Fruit fly (Drosophila melanogaster) whole organism: Measurements from ENCODE around the gene ais.

Experiments used
- CG8478 ChIP-seq: fragments of >200 bp; optimal IDR thresholded peaks from 2 replicates; lab custom pipeline; 2018; ENCODE audit warnings: inconsistent platforms
- Dll ChIP-seq: fragments of >200 bp; optimal IDR thresholded peaks from 2 replicates; lab custom pipeline; 2017
- EcR ChIP-seq, 2 experiments: fragments of >200 bp; optimal IDR thresholded peaks; 2 replicates each; lab custom pipeline; 2017; ENCODE audit warnings: missing biosample characterization in 2 of 2, missing genetic modification characterization in 2 of 2, missing genetic modification reagents in 2 of 2
- pan ChIP-seq: fragments of >200 bp; optimal IDR thresholded peaks from 2 replicates; lab custom pipeline; 2017
- psq ChIP-seq: fragments of >200 bp; optimal IDR thresholded peaks from 2 replicates; lab custom pipeline; 2017
- usp ChIP-seq: fragments of >200 bp; optimal IDR thresholded peaks from 2 replicates; lab custom pipeline; 2017; ENCODE audit warnings: missing biosample characterization, missing genetic modification characterization, mixed read lengths

ais gene

dm6 chr3L:17817821-17818220 is 13.3 kb upstream of the ais start, which contains the start of gene Ir75a:
Ir75a (minus strand) TSS chr3L:17817921.
- TF ChIP-seq usp = no peak
- TF ChIP-seq psq = no peak
- no peak for TF ChIP-seq pan
- TF ChIP-seq Dll (lab: Kevin White, UChicago) = no peak
- no peak for TF ChIP-seq CG8478 (lab: Kevin White, UChicago)
- no peak for TF ChIP-seq EcR (GFP tag; optimal IDR thresholded peaks at IDR 0.05; lab: Kevin White, UChicago)

dm6 chr3L:17814036-17814435 is 9.5 kb upstream of the ais start, which contains the start of gene Cln3:
Cln3 (minus strand) TSS chr3L:17814119.
- TF ChIP-seq pan = no peak
- TF ChIP-seq psq = no peak

dm6 chr3L:17808597-17809213 is 4.2 kb upstream of the ais start, which contains the start of gene CG32191:
CG32191 (minus strand) TSS chr3L:17809146.
- TF ChIP-seq CG8478 (lab: Kevin White, UChicago) (no peak), EcR (GFP tag; optimal IDR thresholded peaks at IDR 0.05; lab: Kevin White, UChicago) (no peak), psq (no peak), Dll (lab: Kevin White, UChicago) (no peak), usp (no peak), pan (no peak)

dm6 chr3L:17806357-17807025 is 2.0 kb upstream of the ais start, which contains the start of gene CG32187:
CG32187 (minus strand) TSS chr3L:17806365.
- TF ChIP-seq psq (no peak), Dll (lab: Kevin White, UChicago) (no peak), CG8478 (lab: Kevin White, UChicago) (no peak), usp (no peak), pan (no peak), EcR (GFP tag; optimal IDR thresholded peaks at IDR 0.05; lab: Kevin White, UChicago) (no peak)

- TF ChIP-seq pan = no peak
- no peak for TF ChIP-seq psq
- no peak for TF ChIP-seq EcR (GFP tag; optimal IDR thresholded peaks at IDR 0.05; lab: Kevin White, UChicago)
- TF ChIP-seq usp = no peak
Measured at dm6 chr3L:17802107-17802506, 2.4 kb downstream of the ais start, which contains the start of gene NUCB1. NUCB1 (minus strand) TSS chr3L:17802279.

dm6 chr3L:17797494-17797893 is 7.0 kb downstream of the ais start, which contains the start of gene CG42816:
CG42816 (minus strand) TSS chr3L:17797594.
- TF ChIP-seq psq (no peak), EcR (GFP tag; optimal IDR thresholded peaks at IDR 0.05; lab: Kevin White, UChicago) (no peak), Dll (lab: Kevin White, UChicago) (no peak), pan (no peak), CG8478 (lab: Kevin White, UChicago) (no peak), usp (no peak)

dm6 chr3L:17791495-17791894 is 13.0 kb downstream of the ais start:
- TF ChIP-seq CG8478 (lab: Kevin White, UChicago) = no peak
- TF ChIP-seq psq = no peak
- no peak for TF ChIP-seq EcR (GFP tag; optimal IDR thresholded peaks at IDR 0.05; lab: Kevin White, UChicago)
- no peak for TF ChIP-seq usp
- TF ChIP-seq Dll (lab: Kevin White, UChicago) = no peak
- TF ChIP-seq pan = no peak

dm6 chr3L:17791467-17791494 is 13.2 kb downstream of the ais start, which contains the start of gene CG42815:
CG42815 (minus strand) TSS chr3L:17791486.
- TF ChIP-seq usp (no peak), psq (no peak), Dll (lab: Kevin White, UChicago) (no peak), pan (no peak), EcR (GFP tag; optimal IDR thresholded peaks at IDR 0.05; lab: Kevin White, UChicago) (no peak), CG8478 (lab: Kevin White, UChicago) (no peak)

dm6 chr3L:17791067-17791466 is 13.4 kb downstream of the ais start:
- TF ChIP-seq psq = no peak
- TF ChIP-seq Dll (lab: Kevin White, UChicago) = no peak
- no peak for TF ChIP-seq pan
- TF ChIP-seq usp = no peak
- no peak for TF ChIP-seq CG8478 (lab: Kevin White, UChicago)
- TF ChIP-seq EcR (GFP tag; optimal IDR thresholded peaks at IDR 0.05; lab: Kevin White, UChicago) = no peak

dm6 chr3L:17763987-17764386 is 40.5 kb downstream of the ais start, which contains the start of the genes Adgf-A and Adgf-A2:
Adgf-A (minus strand) TSS chr3L:17764158.
Adgf-A2 (minus strand) TSS chr3L:17764158.
- TF ChIP-seq EcR (GFP tag; optimal IDR thresholded peaks at IDR 0.05; lab: Kevin White, UChicago) (no peak), usp (no peak), Dll (lab: Kevin White, UChicago) (no peak), CG8478 (lab: Kevin White, UChicago) (no peak), pan (no peak), psq (no peak)

dm6 chr3L:17759072-17759747 is 45.3 kb downstream of the ais start, which contains the start of gene CG32181:
CG32181 (plus strand) TSS chr3L:17759697.
- no peak for TF ChIP-seq Dll (lab: Kevin White, UChicago)
- no peak for TF ChIP-seq psq
- TF ChIP-seq EcR (GFP tag; optimal IDR thresholded peaks at IDR 0.05; lab: Kevin White, UChicago) = no peak
- TF ChIP-seq pan = no peak
- TF ChIP-seq usp = no peak
- no peak for TF ChIP-seq CG8478 (lab: Kevin White, UChicago)

- TF ChIP-seq CG8478 (lab: Kevin White, UChicago) (no peak), pan (no peak), psq (no peak), usp (no peak), Dll (lab: Kevin White, UChicago) (no peak), EcR (GFP tag; optimal IDR thresholded peaks at IDR 0.05; lab: Kevin White, UChicago) (no peak)
Measured at dm6 chr3L:17758084-17758211, 46.6 kb downstream of the ais start, which contains the start of gene CG32182. CG32182 (plus strand) TSS chr3L:17758112.
